Worm (Caenorhabditis elegans): Measurements from ENCODE around the gene C17B7.10.

DNA sequence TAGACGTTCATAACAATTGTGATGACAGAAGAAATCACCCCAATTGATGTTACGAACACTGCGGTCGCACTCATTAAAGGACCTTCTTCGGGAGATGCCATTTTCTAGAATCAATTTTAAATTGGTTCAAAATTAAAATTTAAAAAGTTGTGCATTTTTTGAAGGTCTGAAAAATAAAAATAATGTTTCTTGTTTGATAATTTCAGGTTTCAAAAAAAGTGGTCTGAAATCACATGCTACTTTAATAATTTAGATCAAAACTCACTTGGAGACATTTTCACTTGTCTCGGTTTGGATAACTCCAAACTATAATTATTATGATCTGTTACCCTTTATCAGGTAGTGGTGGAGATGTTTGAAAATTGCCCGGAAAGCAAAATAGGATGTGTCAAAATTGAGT is 35.2 kb upstream of the C17B7.10 start, which contains the start of gene srbc-2:
- TF ChIP-seq aly-1 (tag; optimal IDR thresholded peaks at IDR 0.05) (no peak), ama-1 (optimal IDR thresholded peaks at IDR 0.05) (no peak), tbx-37 (GFP tag; conservative IDR thresholded peaks at IDR 0.05) (no peak), flt-1 (GFP tag; IDR thresholded peaks at IDR 0.05) (no peak), hnd-1 (tag; optimal IDR thresholded peaks at IDR 0.05) (no peak), hmbx-1 (tag; optimal IDR thresholded peaks at IDR 0.05) (no peak), ceh-36 (tag; optimal IDR thresholded peaks at IDR 0.05) (no peak), ets-7 (tag; optimal IDR thresholded peaks at IDR 0.05) (no peak)
